Worm (Caenorhabditis elegans): ENCODE measurements around the gene K08D12.8.

DNA sequence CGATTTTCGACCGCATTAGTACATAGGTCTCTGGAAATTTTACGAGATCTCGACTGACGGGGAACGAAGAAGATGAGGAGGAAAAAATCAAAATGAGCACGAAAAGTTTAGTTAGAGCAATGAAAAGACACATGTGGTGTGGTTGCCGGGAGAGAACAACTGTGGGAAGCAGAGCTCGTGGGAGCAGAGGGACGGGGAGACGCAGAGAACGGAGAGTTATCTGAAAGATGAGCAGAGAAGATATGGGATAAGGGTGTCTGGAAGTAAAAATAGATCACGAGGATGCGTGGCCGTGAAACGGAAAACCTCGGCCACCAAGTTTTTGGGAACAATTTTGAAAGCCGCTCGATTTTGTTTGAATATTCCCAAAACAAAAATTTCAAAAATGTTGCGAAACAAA lies 35.6 kb downstream of the K08D12.8 start, which contains the start of gene Y41D4A.7:
- TF ChIP-seq him-1 (tag; optimal IDR thresholded peaks at IDR 0.05) (no peak), W03F9.2 (tag; optimal IDR thresholded peaks at IDR 0.05) (no peak), dao-5 (tag; optimal IDR thresholded peaks at IDR 0.05) (no peak)

Measured in whole organism, L4/young adult.